Worm (Caenorhabditis elegans) whole organism, L3 larva: Measurements from ENCODE around the gene tax-6.

Source experiments
- R02D3.7 ChIP-seq: fragments of 150-350 bp; optimal IDR thresholded peaks from 2 replicates; lab custom pipeline; 2014; ENCODE audit warnings: missing biosample characterization, missing genetic modification characterization
- ZK546.5 ChIP-seq: sonication (generic microtip); optimal IDR thresholded peaks from 2 replicates; lab custom pipeline; 2017; ENCODE audit warnings: missing biosample characterization, missing genetic modification characterization
- ceh-16 ChIP-seq: sonication (generic microtip); optimal IDR thresholded peaks from 2 replicates; lab custom pipeline; 2017; ENCODE audit warnings: missing biosample characterization, missing genetic modification characterization
- ceh-82 ChIP-seq: fragments of 150-350 bp; optimal IDR thresholded peaks from 2 replicates; lab custom pipeline; 2014; ENCODE audit warnings: missing biosample characterization, missing genetic modification characterization
- ceh-9 ChIP-seq: sonication (generic microtip); optimal IDR thresholded peaks from 2 replicates; lab custom pipeline; 2018; ENCODE audit warnings: missing biosample characterization, missing genetic modification characterization
- egl-5 ChIP-seq: fragments of 150-350 bp; optimal IDR thresholded peaks from 2 replicates; lab custom pipeline; 2017; ENCODE audit warnings: missing biosample characterization, missing genetic modification reagents, missing genetic modification characterization, inconsistent platforms
- elt-1 ChIP-seq: fragments of 150-350 bp; optimal IDR thresholded peaks from 2 replicates; lab custom pipeline; 2014; ENCODE audit warnings: missing biosample characterization, missing genetic modification characterization
- elt-2 ChIP-seq: sonication (generic microtip); optimal IDR thresholded peaks from 2 replicates; lab custom pipeline; 2016; ENCODE audit warnings: missing genetic modification reagents, mild to moderate bottlenecking, missing genetic modification characterization, missing compliant biosample characterization
- elt-3 ChIP-seq, 3 experiments: fragments of 150-350 bp in 1 of 3; sonication (generic microtip) in 2 of 3; optimal IDR thresholded peaks; 2 replicates in 2 of 3; 4 replicates in 1 of 3; lab custom pipeline; 2014 to 2017; ENCODE audit warnings: missing biosample characterization in 3 of 3, missing genetic modification characterization in 3 of 3
- eor-1 ChIP-seq, 2 experiments: fragments of 150-350 bp; optimal IDR thresholded peaks; 2 replicates each; lab custom pipeline; 2014 to 2018; ENCODE audit warnings: missing biosample characterization in 2 of 2, missing genetic modification characterization in 2 of 2
- fkh-2 ChIP-seq: fragments of 150-350 bp; optimal IDR thresholded peaks from 2 replicates; lab custom pipeline; 2014; ENCODE audit warnings: missing biosample characterization, missing genetic modification reagents, missing genetic modification characterization
- fos-1 ChIP-seq: fragments of 150-350 bp; optimal IDR thresholded peaks from 2 replicates; lab custom pipeline; 2014; ENCODE audit warnings: missing biosample characterization, missing genetic modification characterization
- jun-1 ChIP-seq: fragments of 150-350 bp; optimal IDR thresholded peaks from 2 replicates; lab custom pipeline; 2014; ENCODE audit warnings: missing biosample characterization, missing genetic modification reagents, missing genetic modification characterization
- lin-15B ChIP-seq: fragments of 150-350 bp; optimal IDR thresholded peaks from 2 replicates; lab custom pipeline; 2014; ENCODE audit warnings: missing biosample characterization, missing genetic modification characterization
- lin-39 ChIP-seq: fragments of 150-350 bp; optimal IDR thresholded peaks from 2 replicates; lab custom pipeline; 2018; ENCODE audit warnings: missing biosample characterization, missing genetic modification reagents, missing genetic modification characterization
- lsy-12 ChIP-seq: sonication (generic microtip); optimal IDR thresholded peaks from 2 replicates; lab custom pipeline; 2016; ENCODE audit warnings: mild to moderate bottlenecking, missing genetic modification characterization, missing compliant biosample characterization
- mdl-1 ChIP-seq: fragments of 150-350 bp; optimal IDR thresholded peaks from 2 replicates; lab custom pipeline; 2014; ENCODE audit warnings: missing biosample characterization, missing genetic modification characterization
- mml-1 ChIP-seq: fragments of 150-350 bp; sonication (generic microtip); optimal IDR thresholded peaks from 3 replicates; lab custom pipeline; 2014; ENCODE audit warnings: missing biosample characterization, missing genetic modification characterization
- nfya-1 ChIP-seq: sonication (generic microtip); optimal IDR thresholded peaks from 2 replicates; lab custom pipeline; 2017; ENCODE audit warnings: missing genetic modification characterization, mild to moderate bottlenecking, missing compliant biosample characterization, antibody characterized with exemption, moderate library complexity; ENCODE audit not compliant: insufficient read depth
- nhr-11 ChIP-seq: fragments of 150-350 bp; optimal IDR thresholded peaks from 2 replicates; lab custom pipeline; 2014; ENCODE audit warnings: missing biosample characterization, missing genetic modification characterization
- nhr-12 ChIP-seq: fragments of 150-350 bp; optimal IDR thresholded peaks from 2 replicates; lab custom pipeline; 2014; ENCODE audit warnings: missing biosample characterization, missing genetic modification characterization
- nhr-23 ChIP-seq: fragments of 150-350 bp; optimal IDR thresholded peaks from 2 replicates; lab custom pipeline; 2014; ENCODE audit warnings: missing biosample characterization, missing genetic modification reagents, missing genetic modification characterization
- nhr-237 ChIP-seq: fragments of 150-350 bp; optimal IDR thresholded peaks from 2 replicates; lab custom pipeline; 2014; ENCODE audit warnings: missing biosample characterization, missing genetic modification characterization
- nhr-25 ChIP-seq: sonication (generic microtip); optimal IDR thresholded peaks from 2 replicates; lab custom pipeline; 2017; ENCODE audit warnings: missing biosample characterization, missing genetic modification characterization
- nhr-67 ChIP-seq: fragments of 150-350 bp; optimal IDR thresholded peaks from 2 replicates; lab custom pipeline; 2014; ENCODE audit warnings: missing biosample characterization, missing genetic modification characterization
- nhr-76 ChIP-seq: fragments of 150-350 bp; sonication (generic microtip); optimal IDR thresholded peaks from 5 replicates; lab custom pipeline; 2014; ENCODE audit warnings: missing biosample characterization, missing genetic modification characterization
- nhr-77 ChIP-seq: fragments of 150-350 bp; optimal IDR thresholded peaks from 2 replicates; lab custom pipeline; 2014; ENCODE audit warnings: missing biosample characterization, missing genetic modification characterization
- pha-4 ChIP-seq: fragments of 150-350 bp; optimal IDR thresholded peaks from 2 replicates; lab custom pipeline; 2014; ENCODE audit warnings: missing biosample characterization, missing genetic modification reagents, missing genetic modification characterization
- pqm-1 ChIP-seq: fragments of 150-350 bp; optimal IDR thresholded peaks from 2 replicates; lab custom pipeline; 2017; ENCODE audit warnings: missing biosample characterization, missing genetic modification characterization, inconsistent platforms
- skn-1 ChIP-seq: fragments of 150-350 bp; optimal IDR thresholded peaks from 2 replicates; lab custom pipeline; 2014; ENCODE audit warnings: missing biosample characterization, missing genetic modification characterization
- snpc-4 ChIP-seq: fragments of 150-350 bp; optimal IDR thresholded peaks from 2 replicates; lab custom pipeline; 2014; ENCODE audit warnings: missing biosample characterization, missing genetic modification characterization
- tbx-2 ChIP-seq: sonication (generic microtip); optimal IDR thresholded peaks from 2 replicates; lab custom pipeline; 2016; ENCODE audit warnings: mild to moderate bottlenecking, missing genetic modification characterization, missing compliant biosample characterization
- unc-39 ChIP-seq: sonication (generic microtip); optimal IDR thresholded peaks from 4 replicates; lab custom pipeline; 2017; ENCODE audit warnings: missing biosample characterization, missing genetic modification characterization
- ztf-11 ChIP-seq: fragments of 150-350 bp; optimal IDR thresholded peaks from 2 replicates; lab custom pipeline; 2014; ENCODE audit warnings: missing biosample characterization, missing genetic modification characterization
- ztf-4 ChIP-seq: fragments of 150-350 bp; optimal IDR thresholded peaks from 2 replicates; lab custom pipeline; 2014; ENCODE audit warnings: missing biosample characterization, missing genetic modification characterization

Gene tax-6

ce11 chrIV:10475234-10475633, 26.2 kb downstream of the tax-6 start:
- no peak for TF ChIP-seq ceh-9
- no peak for TF ChIP-seq pha-4 (tag; lab: Kevin White, UChicago)
- TF ChIP-seq ceh-16: no peak
- no peak for TF ChIP-seq lsy-12
- no peak for TF ChIP-seq nhr-25 (tag; lab: Kevin White, UChicago)
- TF ChIP-seq fos-1: no peak
- TF ChIP-seq tbx-2 (tag; lab: Kevin White, UChicago): no peak
- TF ChIP-seq ZK546.5 (tag; lab: Kevin White, UChicago): no peak
- no peak for TF ChIP-seq nhr-77
- TF ChIP-seq egl-5: no peak
- no peak for TF ChIP-seq nhr-76 (tag; lab: Kevin White, UChicago)
- TF ChIP-seq unc-39 (tag; lab: Kevin White, UChicago): no peak
- TF ChIP-seq pqm-1 (tag; lab: Kevin White, UChicago): no peak
- no peak for TF ChIP-seq nfya-1 (tag; lab: Kevin White, UChicago)
- no peak for TF ChIP-seq mdl-1
- TF ChIP-seq nhr-23 (tag; lab: Kevin White, UChicago): no peak
- no peak for TF ChIP-seq nhr-67 (tag; lab: Kevin White, UChicago)
- TF ChIP-seq nhr-12: no peak

- TF ChIP-seq elt-1 (tag; lab: Kevin White, UChicago) (no peak), nhr-237 (tag; lab: Kevin White, UChicago) (no peak), ceh-82 (tag; lab: Kevin White, UChicago) (no peak), eor-1 (tag; optimal IDR thresholded peaks at IDR 0.05; lab: Kevin White, UChicago) (no peak)
These were observed 28.9 kb downstream of the tax-6 start, which contains the start of gene bgnt-1.1 for ce11 chrIV:10472478-10472877. bgnt-1.1 (plus strand) TSS chrIV:10472778.

ce11 chrIV:10469494-10469893, 31.9 kb downstream of the tax-6 start, which contains the start of gene ugt-44:
ugt-44 (plus strand) TSS chrIV:10469741.
- no peak for TF ChIP-seq nhr-23 (tag; lab: Kevin White, UChicago)
- TF ChIP-seq pqm-1 (tag; lab: Kevin White, UChicago): peak; percentile 75
- TF ChIP-seq elt-2: peak; percentile 88
- peak; percentile 36 for TF ChIP-seq jun-1 (tag; lab: Kevin White, UChicago)
- TF ChIP-seq, all 47 proteins: peak for 3

ce11 chrIV:10468662-10469061, 32.7 kb downstream of the tax-6 start:
- TF ChIP-seq nhr-11 (tag; lab: Kevin White, UChicago) (no peak), pqm-1 (tag; lab: Kevin White, UChicago) (peak; percentile 45)

ce11 chrIV:10467347-10467746, 34.1 kb downstream of the tax-6 start:
- no peak for TF ChIP-seq fos-1
- no peak for TF ChIP-seq lin-39 (tag; lab: Kevin White, UChicago)
- no peak for TF ChIP-seq ZK546.5 (tag; lab: Kevin White, UChicago)
- TF ChIP-seq R02D3.7 (tag; lab: Kevin White, UChicago): no peak
- TF ChIP-seq pqm-1 (tag; lab: Kevin White, UChicago): peak; percentile 2
- TF ChIP-seq unc-39 (tag; lab: Kevin White, UChicago): no peak
- TF ChIP-seq elt-2: peak; percentile 66
- no peak for TF ChIP-seq snpc-4 (tag; lab: Kevin White, UChicago)
- TF ChIP-seq nhr-237 (tag; lab: Kevin White, UChicago): no peak
- no peak for TF ChIP-seq mml-1 (tag; lab: Kevin White, UChicago)
- TF ChIP-seq pha-4 (tag; lab: Kevin White, UChicago): peak; percentile 2

ce11 chrIV:10466398-10466797, 35.0 kb downstream of the tax-6 start:
- TF ChIP-seq elt-2: peak; percentile 85
- TF ChIP-seq nhr-77: no peak
- no peak for TF ChIP-seq lin-15B (tag; lab: Kevin White, UChicago)
- peak; percentile 84 for TF ChIP-seq pqm-1 (tag; lab: Kevin White, UChicago)
- TF ChIP-seq skn-1 (tag; lab: Kevin White, UChicago): no peak

- no peak for TF ChIP-seq ztf-11 (tag; lab: Kevin White, UChicago)
- no peak for TF ChIP-seq pqm-1 (tag; lab: Kevin White, UChicago)
- TF ChIP-seq fkh-2 (tag; lab: Kevin White, UChicago): no peak
- TF ChIP-seq snpc-4 (tag; lab: Kevin White, UChicago): no peak
- no peak for TF ChIP-seq ZK546.5 (tag; lab: Kevin White, UChicago)
- no peak for TF ChIP-seq R02D3.7 (tag; lab: Kevin White, UChicago)
- no peak for TF ChIP-seq ztf-4 (tag; lab: Kevin White, UChicago)
- no peak for TF ChIP-seq nhr-23 (tag; lab: Kevin White, UChicago)
- no peak for TF ChIP-seq elt-3 (tag; optimal IDR thresholded peaks at IDR 0.05; lab: Kevin White, UChicago)
- TF ChIP-seq skn-1 (tag; lab: Kevin White, UChicago): no peak
- TF ChIP-seq nhr-25 (tag; lab: Kevin White, UChicago): no peak
- no peak for TF ChIP-seq nfya-1 (tag; lab: Kevin White, UChicago)
- TF ChIP-seq, all 47 proteins: peak for 0
These were observed 35.6 kb downstream of the tax-6 start for ce11 chrIV:10465764-10466163.
